Fruit fly (Drosophila melanogaster) whole organism, embryonic: ENCODE measurements around the gene CanB.

Experiments
- B-H2 ChIP-seq: fragments of 200-800 bp; sonication (Bioruptor generic); optimal IDR thresholded peaks from 2 replicates; lab custom pipeline; 2018; ENCODE audit warnings: missing biosample characterization, mild to moderate bottlenecking, missing genetic modification characterization
- BEAF-32 ChIP-seq: fragments of 200-800 bp; sonication (Bioruptor generic); optimal IDR thresholded peaks from 3 replicates; lab custom pipeline; 2017; ENCODE audit warnings: missing biosample characterization, missing genetic modification characterization, mild to moderate bottlenecking, moderate library complexity, missing genetic modification reagents
- C15 ChIP-seq: fragments of 200-800 bp; sonication (Bioruptor generic); IDR thresholded peaks from 3 replicates; pipeline ENCODE4 v1.3.6; 2022; ENCODE audit warnings: missing biosample characterization, missing genetic modification characterization
- CG1024 ChIP-seq: fragments of 200-800 bp; sonication (Bioruptor generic); IDR thresholded peaks from 2 replicates; pipeline ENCODE4 v1.3.6; 2022; ENCODE audit warnings: missing biosample characterization, missing genetic modification characterization
- CG10267 ChIP-seq: fragments of 200-800 bp; sonication (Bioruptor generic); optimal IDR thresholded peaks from 2 replicates; lab custom pipeline; 2018; ENCODE audit warnings: missing biosample characterization, mild to moderate bottlenecking, missing genetic modification characterization, moderate library complexity
- CG11085 ChIP-seq: fragments of 200-800 bp; sonication (Bioruptor generic); IDR thresholded peaks from 2 replicates; pipeline ENCODE4 v1.3.6; 2022; ENCODE audit warnings: missing biosample characterization, missing genetic modification characterization
- CG11247 ChIP-seq: fragments of 200-800 bp; sonication (Bioruptor generic); IDR thresholded peaks from 2 replicates; pipeline ENCODE4 v1.3.6; 2022; ENCODE audit warnings: missing biosample characterization, missing genetic modification characterization
- CG11398 ChIP-seq: fragments of 200-800 bp; sonication (Bioruptor generic); optimal IDR thresholded peaks from 2 replicates; lab custom pipeline; 2016; ENCODE audit warnings: missing biosample characterization, missing genetic modification characterization
- CG12391 ChIP-seq: fragments of 200-800 bp; sonication (Bioruptor generic); optimal IDR thresholded peaks from 3 replicates; lab custom pipeline; 2018; ENCODE audit warnings: missing biosample characterization, mild to moderate bottlenecking, missing genetic modification characterization, moderate library complexity
- CG12769 ChIP-seq: fragments of 200-800 bp; sonication (Bioruptor generic); optimal IDR thresholded peaks from 2 replicates; lab custom pipeline; 2019; ENCODE audit warnings: missing biosample characterization, mild to moderate bottlenecking, missing genetic modification characterization, moderate library complexity
- CG15269 ChIP-seq: fragments of 200-800 bp; sonication (Bioruptor generic); optimal IDR thresholded peaks from 2 replicates; lab custom pipeline; 2018; ENCODE audit warnings: missing biosample characterization, mild to moderate bottlenecking, missing genetic modification characterization, moderate library complexity
- CG15479 ChIP-seq: fragments of 200-800 bp; sonication (Bioruptor generic); optimal IDR thresholded peaks from 3 replicates; lab custom pipeline; 2019; ENCODE audit warnings: missing biosample characterization, mild to moderate bottlenecking, missing genetic modification characterization, moderate library complexity
- CG17912 ChIP-seq: fragments of 200-800 bp; sonication (Bioruptor generic); optimal IDR thresholded peaks from 2 replicates; lab custom pipeline; 2018; ENCODE audit warnings: missing biosample characterization, mild to moderate bottlenecking, missing genetic modification characterization
- CG18599 ChIP-seq: fragments of 200-800 bp; sonication (Bioruptor generic); optimal IDR thresholded peaks from 3 replicates; lab custom pipeline; 2017; ENCODE audit warnings: missing biosample characterization, missing genetic modification characterization, mild to moderate bottlenecking, moderate library complexity, missing genetic modification reagents
- CG2199 ChIP-seq: fragments of 200-800 bp; sonication (Bioruptor generic); IDR thresholded peaks from 3 replicates; pipeline ENCODE4 v1.3.6; 2022; ENCODE audit warnings: missing biosample characterization, missing genetic modification characterization
- CG2889 ChIP-seq: fragments of 200-800 bp; sonication (Bioruptor generic); IDR thresholded peaks from 3 replicates; pipeline ENCODE4 v1.3.6; 2022; ENCODE audit warnings: missing biosample characterization, missing genetic modification characterization
- CG32532 ChIP-seq: fragments of 200-800 bp; sonication (Bioruptor generic); IDR thresholded peaks from 2 replicates; pipeline ENCODE4 v1.3.6; 2022; ENCODE audit warnings: missing biosample characterization, missing genetic modification characterization
- CG4404 ChIP-seq: fragments of 200-800 bp; sonication (Bioruptor generic); IDR thresholded peaks from 2 replicates; pipeline ENCODE4 v1.3.6; 2022; ENCODE audit warnings: missing biosample characterization, missing genetic modification characterization
- CG4854 ChIP-seq: fragments of 200-800 bp; sonication (Bioruptor generic); optimal IDR thresholded peaks from 2 replicates; lab custom pipeline; 2016; ENCODE audit warnings: missing biosample characterization, missing genetic modification characterization, inconsistent platforms
- CG7928 ChIP-seq: fragments of 200-800 bp; sonication (Bioruptor generic); optimal IDR thresholded peaks from 2 replicates; lab custom pipeline; 2017; ENCODE audit warnings: missing biosample characterization, mild to moderate bottlenecking, missing genetic modification characterization
- CG8478 ChIP-seq: fragments of >200 bp; optimal IDR thresholded peaks from 2 replicates; lab custom pipeline; 2018
- CG9797 ChIP-seq: fragments of 200-800 bp; sonication (Bioruptor generic); optimal IDR thresholded peaks from 3 replicates; lab custom pipeline; 2018; ENCODE audit warnings: missing biosample characterization, mild to moderate bottlenecking, missing genetic modification characterization
- D19A ChIP-seq: fragments of 200-800 bp; optimal IDR thresholded peaks from 3 replicates; lab custom pipeline; 2019; ENCODE audit warnings: missing biosample characterization, mild to moderate bottlenecking, missing genetic modification characterization, moderate library complexity
- Fer3 ChIP-seq: fragments of 200-800 bp; sonication (Bioruptor generic); optimal IDR thresholded peaks from 2 replicates; lab custom pipeline; 2018; ENCODE audit warnings: missing biosample characterization, mild to moderate bottlenecking, missing genetic modification characterization, moderate library complexity
- HHEX ChIP-seq: fragments of 200-800 bp; sonication (Bioruptor generic); optimal IDR thresholded peaks from 3 replicates; lab custom pipeline; 2017; ENCODE audit warnings: missing biosample characterization, mild to moderate bottlenecking, missing genetic modification characterization, missing genetic modification reagents
- Hey ChIP-seq: fragments of 200-800 bp; sonication (Bioruptor generic); optimal IDR thresholded peaks from 3 replicates; lab custom pipeline; 2018; ENCODE audit warnings: missing biosample characterization, mild to moderate bottlenecking, missing genetic modification characterization
- Hr78 ChIP-seq, 2 experiments: fragments of 200-800 bp in 1 of 2; fragments of >200 bp in 1 of 2; sonication (Bioruptor generic) in 1 of 2; optimal IDR thresholded peaks; 2 replicates each; lab custom pipeline; 2017 to 2019; ENCODE audit warnings: missing biosample characterization in 2 of 2, missing genetic modification characterization in 2 of 2, mild to moderate bottlenecking in 1 of 2, moderate library complexity in 1 of 2
- Opbp ChIP-seq: fragments of 200-800 bp; sonication (Bioruptor generic); IDR thresholded peaks from 3 replicates; pipeline ENCODE4 v1.3.6; 2022; ENCODE audit warnings: missing biosample characterization, missing genetic modification characterization; ENCODE audit not compliant: partially characterized antibody
- Optix ChIP-seq: fragments of 200-800 bp; sonication (Bioruptor generic); IDR thresholded peaks from 3 replicates; pipeline ENCODE4 v1.3.6; 2022; ENCODE audit warnings: missing biosample characterization, missing genetic modification characterization
- cad ChIP-seq: fragments of >200 bp; optimal IDR thresholded peaks from 2 replicates; lab custom pipeline; 2017; ENCODE audit warnings: missing biosample characterization, missing genetic modification characterization
- chm ChIP-seq: fragments of 200-800 bp; sonication (Bioruptor generic); IDR thresholded peaks from 2 replicates; pipeline ENCODE4 v1.3.6; 2022; ENCODE audit warnings: missing biosample characterization, missing genetic modification characterization
- chn ChIP-seq: fragments of 200-800 bp; sonication (Bioruptor generic); optimal IDR thresholded peaks from 2 replicates; lab custom pipeline; 2016; ENCODE audit warnings: missing biosample characterization, missing genetic modification characterization
- corto ChIP-seq: fragments of 200-800 bp; sonication (Bioruptor generic); optimal IDR thresholded peaks from 2 replicates; lab custom pipeline; 2016; ENCODE audit warnings: missing biosample characterization, mild to moderate bottlenecking, missing genetic modification characterization, moderate library complexity
- crp ChIP-seq, 2 experiments: fragments of 200-800 bp; sonication (Bioruptor generic); optimal IDR thresholded peaks; 2 replicates in 1 of 2; 3 replicates in 1 of 2; lab custom pipeline; 2017; ENCODE audit warnings: missing biosample characterization in 2 of 2, missing genetic modification characterization in 2 of 2, mild to moderate bottlenecking in 1 of 2, moderate library complexity in 1 of 2
- dan ChIP-seq: fragments of 200-800 bp; sonication (Bioruptor generic); IDR thresholded peaks from 2 replicates; pipeline ENCODE4 v1.3.6; 2022; ENCODE audit warnings: missing biosample characterization, missing genetic modification characterization
- ewg ChIP-seq: fragments of 200-800 bp; sonication (Bioruptor generic); optimal IDR thresholded peaks from 3 replicates; lab custom pipeline; 2017; ENCODE audit warnings: mild to moderate bottlenecking, missing biosample characterization, missing genetic modification reagents, missing genetic modification characterization
- fd102C ChIP-seq: fragments of 200-800 bp; sonication (Bioruptor generic); optimal IDR thresholded peaks from 2 replicates; lab custom pipeline; 2018; ENCODE audit warnings: missing biosample characterization, mild to moderate bottlenecking, missing genetic modification characterization, moderate library complexity
- gt ChIP-seq: fragments of 200-800 bp; sonication (Bioruptor generic); IDR thresholded peaks from 2 replicates; pipeline ENCODE4 v1.3.6; 2022; ENCODE audit warnings: missing biosample characterization, missing genetic modification characterization
- inv ChIP-seq: fragments of 200-800 bp; sonication (Bioruptor generic); IDR thresholded peaks from 2 replicates; pipeline ENCODE4 v1.3.6; 2022; ENCODE audit warnings: missing biosample characterization, missing genetic modification characterization; ENCODE audit not compliant: partially characterized antibody
- kah ChIP-seq: fragments of 200-800 bp; sonication (Bioruptor generic); optimal IDR thresholded peaks from 2 replicates; lab custom pipeline; 2018; ENCODE audit warnings: missing biosample characterization, mild to moderate bottlenecking, missing genetic modification characterization
- lilli ChIP-seq: fragments of 200-800 bp; sonication (Bioruptor generic); optimal IDR thresholded peaks from 3 replicates; lab custom pipeline; 2016; ENCODE audit warnings: missing biosample characterization, missing genetic modification characterization
- odd ChIP-seq: fragments of 200-800 bp; sonication (Bioruptor generic); optimal IDR thresholded peaks from 2 replicates; lab custom pipeline; 2017; ENCODE audit warnings: missing biosample characterization, mild to moderate bottlenecking, missing genetic modification characterization
- pfk ChIP-seq: fragments of 200-800 bp; sonication (Bioruptor generic); optimal IDR thresholded peaks from 2 replicates; lab custom pipeline; 2018; ENCODE audit warnings: missing biosample characterization, mild to moderate bottlenecking, missing genetic modification characterization, moderate library complexity
- pho ChIP-seq: fragments of 200-800 bp; sonication (Bioruptor generic); optimal IDR thresholded peaks from 2 replicates; lab custom pipeline; 2016; ENCODE audit warnings: missing biosample characterization, missing genetic modification characterization
- rib ChIP-seq: fragments of 200-800 bp; sonication (Bioruptor generic); IDR thresholded peaks from 2 replicates; pipeline ENCODE4 v1.3.6; 2022; ENCODE audit warnings: missing biosample characterization, missing genetic modification characterization
- salm ChIP-seq: fragments of 200-800 bp; sonication (Bioruptor generic); optimal IDR thresholded peaks from 2 replicates; lab custom pipeline; 2018; ENCODE audit warnings: missing biosample characterization, mild to moderate bottlenecking, missing genetic modification characterization
- seq ChIP-seq: fragments of 200-800 bp; sonication (Bioruptor generic); IDR thresholded peaks from 2 replicates; pipeline ENCODE4 v1.3.6; 2022; ENCODE audit warnings: missing biosample characterization, missing genetic modification characterization
- slp2 ChIP-seq: fragments of 200-800 bp; sonication (Bioruptor generic); optimal IDR thresholded peaks from 2 replicates; lab custom pipeline; 2016; ENCODE audit warnings: missing biosample characterization, missing genetic modification characterization
- tin ChIP-seq: fragments of 200-800 bp; sonication (Bioruptor generic); optimal IDR thresholded peaks from 3 replicates; lab custom pipeline; 2016; ENCODE audit warnings: missing biosample characterization, missing genetic modification characterization
- vfl ChIP-seq: fragments of 200-800 bp; sonication (Bioruptor generic); optimal IDR thresholded peaks from 2 replicates; lab custom pipeline; 2016; ENCODE audit warnings: missing biosample characterization, missing genetic modification characterization

CanB gene

DNA sequence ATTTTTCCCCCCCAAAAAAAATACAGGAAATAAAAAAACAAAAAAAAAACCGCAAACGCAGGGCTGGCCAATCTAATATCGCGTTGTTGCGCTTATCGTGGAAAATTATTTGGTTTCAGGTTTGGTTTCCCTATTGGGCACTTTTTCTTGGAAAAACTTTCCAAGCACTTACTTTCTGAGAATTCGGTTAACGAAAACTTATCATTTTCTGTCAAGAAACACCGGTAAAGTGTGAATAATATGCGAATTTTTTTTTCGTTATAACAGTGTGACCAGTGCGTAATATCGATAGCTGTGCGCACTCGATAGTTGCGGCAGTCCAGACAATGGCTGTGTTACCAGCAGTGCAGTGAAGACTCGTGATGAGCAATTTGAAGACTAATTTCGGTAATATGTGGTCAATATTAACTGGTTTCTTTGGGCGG, 9.8 kb upstream of the CanB start, which contains the start of gene Rnp4F (continued):
- no peak for TF ChIP-seq CG18599 (GFP tag; lab: Kevin White, UChicago)
- 0 out of 3 replicates have a peak, but pooled peaks have one; percentile 12 for TF ChIP-seq C15 (GFP tag; lab: Robert Waterston, UW)
- peak; percentile 73 for TF ChIP-seq CG4404 (GFP tag; lab: Robert Waterston, UW)
- no peak for TF ChIP-seq seq (GFP tag; lab: Robert Waterston, UW)
- no peak for TF ChIP-seq kah (GFP tag; lab: Kevin White, UChicago)
- peak; percentile 44 for TF ChIP-seq slp2
- TF ChIP-seq HHEX (GFP tag; lab: Kevin White, UChicago): peak; percentile 53
- no peak for TF ChIP-seq Hey (tag; lab: Kevin White, UChicago)
- no peak for TF ChIP-seq odd (GFP tag; lab: Kevin White, UChicago)
- peak; percentile 77 for TF ChIP-seq pho (GFP tag; lab: Kevin White, UChicago)
- peak; percentile 72 for TF ChIP-seq CG32532 (GFP tag; lab: Robert Waterston, UW)
- TF ChIP-seq D19A (tag; lab: Kevin White, UChicago): no peak
- TF ChIP-seq B-H2 (GFP tag; lab: Kevin White, UChicago): peak; percentile 9
- TF ChIP-seq lilli: peak; percentile 80
- peak; percentile 87 for TF ChIP-seq CG7928 (GFP tag; lab: Kevin White, UChicago)
- TF ChIP-seq rib (GFP tag; lab: Robert Waterston, UW): peak; percentile 92
- TF ChIP-seq ewg (GFP tag; lab: Kevin White, UChicago): peak; percentile 43
- TF ChIP-seq CG8478 (lab: Kevin White, UChicago): no peak
- TF ChIP-seq CG2199: no peak
- no peak for TF ChIP-seq Hr78 (GFP tag; optimal IDR thresholded peaks at IDR 0.05; lab: Kevin White, UChicago)
- TF ChIP-seq chm (GFP tag; lab: Robert Waterston, UW): no peak
- peak; percentile 11 for TF ChIP-seq CG15269 (tag; lab: Kevin White, UChicago)
- peak; percentile 91 for TF ChIP-seq BEAF-32 (GFP tag; lab: Kevin White, UChicago)
- peak; percentile 84 for TF ChIP-seq inv (GFP tag; lab: Robert Waterston, UW)
- TF ChIP-seq Optix (GFP tag; lab: Robert Waterston, UW): peak; percentile 57; the same call in 2 of the 3 replicates
- TF ChIP-seq CG11085 (GFP tag; lab: Robert Waterston, UW): peak; percentile 64
- no peak for TF ChIP-seq fd102C
- no peak for TF ChIP-seq corto (GFP tag; lab: Kevin White, UChicago)
- TF ChIP-seq CG11398: peak; percentile 64
- TF ChIP-seq CG10267 (tag; lab: Kevin White, UChicago): peak; percentile 30
- TF ChIP-seq chn (GFP tag; lab: Kevin White, UChicago): peak; percentile 61
- peak; percentile 74 for TF ChIP-seq CG9797 (GFP tag; lab: Kevin White, UChicago)
- TF ChIP-seq CG12391 (tag; lab: Kevin White, UChicago): peak; percentile 53
- TF ChIP-seq gt: 0 out of 2 replicates have a peak, but pooled peaks have one; percentile 37
- TF ChIP-seq CG17912 (GFP tag; lab: Kevin White, UChicago): no peak
- TF ChIP-seq tin (GFP tag; lab: Kevin White, UChicago): peak; percentile 74
- TF ChIP-seq CG2889 (GFP tag; lab: Robert Waterston, UW): 0 out of 3 replicates have a peak, but pooled peaks have one; percentile 45
- no peak for TF ChIP-seq CG12769 (tag; lab: Kevin White, UChicago)
- no peak for TF ChIP-seq salm (tag; lab: Kevin White, UChicago)
- TF ChIP-seq Opbp (GFP tag; lab: Robert Waterston, UW): peak; percentile 88
- peak in 1 of 2 experiments; percentile 15 for TF ChIP-seq crp (GFP tag; optimal IDR thresholded peaks at IDR 0.05; lab: Kevin White, UChicago)
- TF ChIP-seq CG15479 (GFP tag; lab: Kevin White, UChicago): no peak
- peak; percentile 68 for TF ChIP-seq CG11247
- no peak for TF ChIP-seq cad (GFP tag; lab: Kevin White, UChicago)
- no peak for TF ChIP-seq dan (GFP tag; lab: Robert Waterston, UW)
- no peak for TF ChIP-seq pfk (GFP tag; lab: Kevin White, UChicago)
- TF ChIP-seq CG4854 (GFP tag; lab: Kevin White, UChicago): peak; percentile 9
- TF ChIP-seq Fer3: peak; percentile 30
- peak; percentile 75 for TF ChIP-seq CG1024
- peak; percentile 41 for TF ChIP-seq vfl (GFP tag; lab: Kevin White, UChicago)
